Worm (Caenorhabditis elegans): ENCODE data around the gene fipr-7.

DNA sequence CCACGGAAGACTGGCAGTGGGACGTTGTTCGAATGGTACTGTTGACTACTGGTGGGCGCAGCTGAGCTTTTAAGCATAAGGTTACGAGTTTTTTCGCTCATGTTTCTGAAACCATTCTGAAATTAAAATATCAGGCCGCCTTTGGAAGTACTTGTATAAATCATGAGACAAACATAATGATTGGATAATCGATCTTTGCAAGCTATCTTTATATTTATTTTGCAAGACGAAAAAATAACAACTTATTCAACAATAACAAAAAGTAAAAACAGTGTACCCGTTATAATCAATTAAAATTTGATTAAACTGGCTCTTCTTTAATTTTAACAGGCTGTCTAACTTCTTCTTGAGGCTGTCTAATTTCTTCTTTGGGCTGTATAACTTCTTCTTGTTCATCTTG is 24.1 kb upstream of the fipr-7 start, which contains the start of gene ZK856.16:
- no peak for TF ChIP-seq ceh-19 (GFP tag; optimal IDR thresholded peaks at IDR 0.05)
- TF ChIP-seq unc-55 (GFP tag; optimal IDR thresholded peaks at IDR 0.05): no peak
- TF ChIP-seq ceh-9 (tag; optimal IDR thresholded peaks at IDR 0.05): no peak
- TF ChIP-seq unc-86 (tag; optimal IDR thresholded peaks at IDR 0.05): no peak

All from whole organism, late embryonic.